Fruit fly (Drosophila melanogaster) whole organism, adult: ENCODE measurements around the gene GC2.

ENCODE experiments used
- CG12768 ChIP-seq: fragments of 200-800 bp; sonication (Bioruptor generic); optimal IDR thresholded peaks from 2 replicates; lab custom pipeline; 2017; ENCODE audit warnings: missing biosample characterization, missing genetic modification characterization, mild to moderate bottlenecking, moderate library complexity, missing genetic modification reagents
- CG14711 ChIP-seq: fragments of 200-800 bp; sonication (Bioruptor generic); optimal IDR thresholded peaks from 2 replicates; lab custom pipeline; 2018; ENCODE audit warnings: missing biosample characterization, mild to moderate bottlenecking, missing genetic modification characterization, moderate library complexity
- CG7101 ChIP-seq: fragments of 200-800 bp; sonication (Bioruptor generic); optimal IDR thresholded peaks from 2 replicates; lab custom pipeline; 2018; ENCODE audit warnings: missing biosample characterization, mild to moderate bottlenecking, missing genetic modification characterization, moderate library complexity
- Clk ChIP-seq: fragments of 200-800 bp; sonication (Bioruptor generic); optimal IDR thresholded peaks from 2 replicates; lab custom pipeline; 2017; ENCODE audit warnings: missing biosample characterization, missing genetic modification characterization
- Mnt ChIP-seq: fragments of 200-800 bp; sonication (Bioruptor generic); optimal IDR thresholded peaks from 2 replicates; lab custom pipeline; 2016; ENCODE audit warnings: missing biosample characterization, mild to moderate bottlenecking, missing genetic modification characterization
- bab1 ChIP-seq: fragments of 200-800 bp; sonication (Bioruptor generic); optimal IDR thresholded peaks from 3 replicates; lab custom pipeline; 2019; ENCODE audit warnings: missing biosample characterization, mild to moderate bottlenecking, missing genetic modification characterization, moderate library complexity
- cic ChIP-seq: fragments of 200-800 bp; sonication (Bioruptor generic); optimal IDR thresholded peaks from 2 replicates; lab custom pipeline; 2017; ENCODE audit warnings: missing biosample characterization, mild to moderate bottlenecking, missing genetic modification characterization, moderate library complexity
- cnc ChIP-seq, 2 experiments: fragments of >200 bp; optimal IDR thresholded peaks; 2 replicates each; lab custom pipeline; 2017
- kay ChIP-seq: fragments of 200-800 bp; sonication (Bioruptor generic); peaks from one replicate; lab custom pipeline; 2016; ENCODE audit warnings: missing biosample characterization, missing genetic modification characterization, borderline replicate concordance
- pad ChIP-seq: fragments of 200-800 bp; sonication (Bioruptor generic); optimal IDR thresholded peaks from 3 replicates; lab custom pipeline; 2017; ENCODE audit warnings: missing biosample characterization, missing genetic modification characterization, mild to moderate bottlenecking, moderate library complexity, missing genetic modification reagents
- tj ChIP-seq: fragments of 200-800 bp; sonication (Bioruptor generic); optimal IDR thresholded peaks from 3 replicates; lab custom pipeline; 2017; ENCODE audit warnings: missing biosample characterization, mild to moderate bottlenecking, missing genetic modification characterization, moderate library complexity

dm6 chr3R:11949387-11950029 is 22.0 kb upstream of the GC2 start, which contains the start of gene CG31211:
- no peak for TF ChIP-seq cic
- no peak for TF ChIP-seq pad (GFP tag; lab: Kevin White, UChicago)
- TF ChIP-seq CG14711 (tag; lab: Kevin White, UChicago): no peak
- TF ChIP-seq tj (GFP tag; lab: Kevin White, UChicago): no peak
- no peak for TF ChIP-seq kay (GFP tag; lab: Kevin White, UChicago)
- no peak for TF ChIP-seq cnc (optimal IDR thresholded peaks at IDR 0.05; lab: Kevin White, UChicago)
- TF ChIP-seq CG7101 (tag; lab: Kevin White, UChicago): no peak
- no peak for TF ChIP-seq bab1 (GFP tag; lab: Kevin White, UChicago)
- no peak for TF ChIP-seq Clk (GFP tag; lab: Kevin White, UChicago)
- TF ChIP-seq Mnt (GFP tag; lab: Kevin White, UChicago): no peak
- no peak for TF ChIP-seq CG12768 (GFP tag; lab: Kevin White, UChicago)
